Fruit fly (Drosophila melanogaster): ENCODE results near the gene CG7453.

Gene CG7453

dm6 chrX:19179696-19180255, at the start of gene CG7453, which contains the start of gene CG7556:
CG7453 (plus strand) TSS chrX:19180173.
CG7556 (minus strand) TSS chrX:19179830.
- peak; percentile 53 for TF ChIP-seq CG1529 (GFP tag; optimal IDR thresholded peaks at IDR 0.05)
- peak; percentile 82 for TF ChIP-seq shn (GFP tag; optimal IDR thresholded peaks at IDR 0.05)
- peak; percentile 62 for TF ChIP-seq CG9817 (tag; optimal IDR thresholded peaks at IDR 0.05)
- no peak for TF ChIP-seq jigr1 (GFP tag; IDR thresholded peaks at IDR 0.05)
- TF ChIP-seq CG4707 (GFP tag; optimal IDR thresholded peaks at IDR 0.05): no peak
- TF ChIP-seq CG5953 (GFP tag; IDR thresholded peaks at IDR 0.05): no peak
- TF ChIP-seq bsh (GFP tag; optimal IDR thresholded peaks at IDR 0.05): peak in 1 of 2 experiments; percentile 64
- peak; percentile 41 for TF ChIP-seq CG12744 (GFP tag; optimal IDR thresholded peaks at IDR 0.05)
- peak; percentile 57 for TF ChIP-seq nerfin-1 (tag; optimal IDR thresholded peaks at IDR 0.05)
- TF ChIP-seq wor (GFP tag; IDR thresholded peaks at IDR 0.05): peak; percentile 54; the same call in 1 of the 2 replicates
- TF ChIP-seq CG2129 (GFP tag; IDR thresholded peaks at IDR 0.05; ENCODE audit: partially characterized antibody): no peak
- peak; percentile 70 for TF ChIP-seq Nf-YC (tag; optimal IDR thresholded peaks at IDR 0.05)
- TF ChIP-seq Sry-β (GFP tag; optimal IDR thresholded peaks at IDR 0.05): peak; percentile 92
- TF ChIP-seq twi (tag; optimal IDR thresholded peaks at IDR 0.05): peak; percentile 49
- 0 out of 2 replicates have a peak, but pooled peaks have one; percentile 17 for TF ChIP-seq wdn (GFP tag; IDR thresholded peaks at IDR 0.05)
- TF ChIP-seq CG11085 (GFP tag; IDR thresholded peaks at IDR 0.05): peak; percentile 17; the same call in 1 of the 2 replicates
- no peak for TF ChIP-seq CG6854 (GFP tag; optimal IDR thresholded peaks at IDR 0.05)
- TF ChIP-seq lola (GFP tag; optimal IDR thresholded peaks at IDR 0.05): peak in 1 of 3 experiments; percentile 80
- TF ChIP-seq Usf (GFP tag; optimal IDR thresholded peaks at IDR 0.05): peak; percentile 30
- peak; percentile 45 for TF ChIP-seq CG30431 (GFP tag; optimal IDR thresholded peaks at IDR 0.05)
- peak; percentile 48 for TF ChIP-seq gcm (GFP tag; optimal IDR thresholded peaks at IDR 0.05)
- peak; percentile 69 to 70 for TF ChIP-seq Hr51 (GFP tag; optimal IDR thresholded peaks at IDR 0.05)
- TF ChIP-seq Elba2 (GFP tag; optimal IDR thresholded peaks at IDR 0.05): no peak
- TF ChIP-seq CG9932 (GFP tag; IDR thresholded peaks at IDR 0.05): peak; percentile 70
- TF ChIP-seq unpg (GFP tag; optimal IDR thresholded peaks at IDR 0.05): peak; percentile 65
- 0 out of 2 replicates have a peak, but pooled peaks have one; percentile 16 for TF ChIP-seq al (GFP tag; IDR thresholded peaks at IDR 0.05)
- TF ChIP-seq psq (GFP tag; optimal IDR thresholded peaks at IDR 0.05): peak; percentile 29
- no peak for TF ChIP-seq gt (GFP tag; IDR thresholded peaks at IDR 0.05)
- peak; percentile 71 for TF ChIP-seq Fer1 (GFP tag; optimal IDR thresholded peaks at IDR 0.05)
- TF ChIP-seq otp (GFP tag; IDR thresholded peaks at IDR 0.05): no peak
- no peak; the same call in 2 of the 3 replicates for TF ChIP-seq ci (GFP tag; IDR thresholded peaks at IDR 0.05)
- peak in 1 of 2 experiments; percentile 84 for TF ChIP-seq insv (GFP tag; optimal IDR thresholded peaks at IDR 0.05)
- no peak for TF ChIP-seq hb (GFP tag; IDR thresholded peaks at IDR 0.05; ENCODE audit: partially characterized antibody)
- TF ChIP-seq sob (GFP tag; IDR thresholded peaks at IDR 0.05): peak; percentile 77
- peak; percentile 45 for TF ChIP-seq CG31224 (GFP tag; IDR thresholded peaks at IDR 0.05)
- TF ChIP-seq Dfd (GFP tag; optimal IDR thresholded peaks at IDR 0.05): no peak
- peak; percentile 77 for TF ChIP-seq Dip3 (GFP tag; optimal IDR thresholded peaks at IDR 0.05)
- peak; percentile 14 for TF ChIP-seq CG13123 (GFP tag; optimal IDR thresholded peaks at IDR 0.05)
- no peak for TF ChIP-seq sim (GFP tag; IDR thresholded peaks at IDR 0.05)
- no peak for TF ChIP-seq toy (GFP tag; IDR thresholded peaks at IDR 0.05)
- TF ChIP-seq Dref (GFP tag; IDR thresholded peaks at IDR 0.05): peak; percentile 54
- TF ChIP-seq ind (GFP tag; optimal IDR thresholded peaks at IDR 0.05): peak; percentile 78
- peak; percentile 54 for TF ChIP-seq CG34376 (GFP tag; optimal IDR thresholded peaks at IDR 0.05)
- peak; percentile 76 for TF ChIP-seq Abd-B (GFP tag; optimal IDR thresholded peaks at IDR 0.05)
- TF ChIP-seq CG17186 (GFP tag; optimal IDR thresholded peaks at IDR 0.05): peak; percentile 23
- 0 out of 3 replicates have a peak, but pooled peaks have one; percentile 26 for TF ChIP-seq C15 (GFP tag; IDR thresholded peaks at IDR 0.05)
- peak; percentile 64 for TF ChIP-seq CG5245 (GFP tag; optimal IDR thresholded peaks at IDR 0.05)
- no peak for TF ChIP-seq zen2 (GFP tag; IDR thresholded peaks at IDR 0.05; ENCODE audit: partially characterized antibody)
- peak; percentile 55 for TF ChIP-seq Fer2 (tag; optimal IDR thresholded peaks at IDR 0.05)
- peak; percentile 55 for TF ChIP-seq Aef1 (GFP tag; IDR thresholded peaks at IDR 0.05)
